Fruit fly (Drosophila melanogaster) whole organism, embryonic: ENCODE measurements around the gene RpL13.
A peak's percentile ranks its signal among the peaks of the same experiment; 100 is the strongest.

Experiments
- CG11560 ChIP-seq: fragments of 200-800 bp; sonication (Bioruptor generic); IDR thresholded peaks from 3 replicates; pipeline ENCODE4 v1.3.6; 2022; ENCODE audit warnings: missing biosample characterization, missing genetic modification characterization
- CG12104 ChIP-seq: fragments of 200-800 bp; sonication (Bioruptor generic); optimal IDR thresholded peaks from 3 replicates; lab custom pipeline; 2016; ENCODE audit warnings: missing biosample characterization, missing genetic modification characterization
- CG12299 ChIP-seq: fragments of 200-800 bp; sonication (Bioruptor generic); optimal IDR thresholded peaks from 2 replicates; lab custom pipeline; 2018; ENCODE audit warnings: missing biosample characterization, mild to moderate bottlenecking, missing genetic modification characterization
- CG13123 ChIP-seq: fragments of 200-800 bp; sonication (Bioruptor generic); optimal IDR thresholded peaks from 2 replicates; lab custom pipeline; 2016; ENCODE audit warnings: missing biosample characterization, missing genetic modification characterization
- CG15011 ChIP-seq: fragments of 200-800 bp; sonication (Bioruptor generic); optimal IDR thresholded peaks from 3 replicates; lab custom pipeline; 2018; ENCODE audit warnings: missing biosample characterization, mild to moderate bottlenecking, missing genetic modification characterization
- CG15479 ChIP-seq: fragments of 200-800 bp; sonication (Bioruptor generic); optimal IDR thresholded peaks from 3 replicates; lab custom pipeline; 2019; ENCODE audit warnings: missing biosample characterization, mild to moderate bottlenecking, missing genetic modification characterization, moderate library complexity
- CG15514 ChIP-seq: fragments of 200-800 bp; sonication (Bioruptor generic); optimal IDR thresholded peaks from 3 replicates; lab custom pipeline; 2017; ENCODE audit warnings: missing biosample characterization, missing genetic modification characterization, mild to moderate bottlenecking, moderate library complexity, missing genetic modification reagents
- CG17328 ChIP-seq: fragments of 200-800 bp; sonication (Bioruptor generic); IDR thresholded peaks from 2 replicates; pipeline ENCODE4 v1.3.6; 2022; ENCODE audit warnings: missing biosample characterization, missing genetic modification characterization
- CG17802 ChIP-seq: fragments of 200-800 bp; sonication (Bioruptor generic); optimal IDR thresholded peaks from 2 replicates; lab custom pipeline; 2018; ENCODE audit warnings: missing biosample characterization, mild to moderate bottlenecking, missing genetic modification characterization, moderate library complexity
- CG4707 ChIP-seq: fragments of 200-800 bp; sonication (Bioruptor generic); optimal IDR thresholded peaks from 2 replicates; lab custom pipeline; 2018; ENCODE audit warnings: missing biosample characterization, mild to moderate bottlenecking, missing genetic modification characterization, moderate library complexity
- CG4854 ChIP-seq: fragments of 200-800 bp; sonication (Bioruptor generic); optimal IDR thresholded peaks from 2 replicates; lab custom pipeline; 2016; ENCODE audit warnings: missing biosample characterization, missing genetic modification characterization, inconsistent platforms
- CG6272 ChIP-seq: fragments of 200-800 bp; sonication (Bioruptor generic); IDR thresholded peaks from 2 replicates; pipeline ENCODE4 v1.3.6; 2022; ENCODE audit warnings: missing biosample characterization, missing genetic modification characterization
- CG7556 ChIP-seq: fragments of 200-800 bp; sonication (Bioruptor generic); optimal IDR thresholded peaks from 2 replicates; lab custom pipeline; 2017; ENCODE audit warnings: missing biosample characterization, mild to moderate bottlenecking, missing genetic modification characterization
- CG8388 ChIP-seq: fragments of 200-800 bp; sonication (Bioruptor generic); optimal IDR thresholded peaks from 2 replicates; lab custom pipeline; 2019; ENCODE audit warnings: missing biosample characterization, mild to moderate bottlenecking, missing genetic modification characterization, moderate library complexity
- CTCF ChIP-seq: fragments of 200-800 bp; sonication (Bioruptor generic); optimal IDR thresholded peaks from 2 replicates; lab custom pipeline; 2017; ENCODE audit warnings: missing biosample characterization, mild to moderate bottlenecking, missing genetic modification characterization, moderate library complexity
- Chrac-16 ChIP-seq: fragments of 200-800 bp; sonication (Bioruptor generic); optimal IDR thresholded peaks from 3 replicates; lab custom pipeline; 2016; ENCODE audit warnings: missing biosample characterization, missing genetic modification characterization
- Dip2 ChIP-seq: fragments of 200-800 bp; sonication (Bioruptor generic); IDR thresholded peaks from 2 replicates; pipeline ENCODE4 v1.3.6; 2022; ENCODE audit warnings: missing biosample characterization, missing genetic modification characterization
- GATAe ChIP-seq: fragments of 200-800 bp; sonication (Bioruptor generic); conservative IDR thresholded peaks from 2 replicates; pipeline ENCODE4 v1.3.6; 2022; ENCODE audit warnings: missing biosample characterization, missing genetic modification characterization
- HHEX ChIP-seq: fragments of 200-800 bp; sonication (Bioruptor generic); optimal IDR thresholded peaks from 3 replicates; lab custom pipeline; 2017; ENCODE audit warnings: missing biosample characterization, mild to moderate bottlenecking, missing genetic modification characterization, missing genetic modification reagents
- Max ChIP-seq: fragments of 200-800 bp; sonication (Bioruptor generic); optimal IDR thresholded peaks from 2 replicates; lab custom pipeline; 2016; ENCODE audit warnings: missing biosample characterization, mild to moderate bottlenecking, missing genetic modification characterization
- Myb ChIP-seq: fragments of 200-800 bp; sonication (Bioruptor generic); optimal IDR thresholded peaks from 2 replicates; lab custom pipeline; 2016; ENCODE audit warnings: missing biosample characterization, missing genetic modification characterization
- Nf-YC ChIP-seq: fragments of 200-800 bp; optimal IDR thresholded peaks from 3 replicates; lab custom pipeline; 2019; ENCODE audit warnings: missing biosample characterization, mild to moderate bottlenecking, missing genetic modification characterization, moderate library complexity
- Opbp ChIP-seq: fragments of 200-800 bp; sonication (Bioruptor generic); IDR thresholded peaks from 3 replicates; pipeline ENCODE4 v1.3.6; 2022; ENCODE audit warnings: missing biosample characterization, missing genetic modification characterization; ENCODE audit not compliant: partially characterized antibody
- Side ChIP-seq: fragments of 200-800 bp; sonication (Bioruptor generic); optimal IDR thresholded peaks from 2 replicates; lab custom pipeline; 2016; ENCODE audit warnings: missing biosample characterization, missing genetic modification characterization
- Sox102F ChIP-seq: fragments of 200-800 bp; sonication (Bioruptor generic); optimal IDR thresholded peaks from 2 replicates; lab custom pipeline; 2018; ENCODE audit warnings: missing biosample characterization, mild to moderate bottlenecking, missing genetic modification characterization, moderate library complexity
- Sry-β ChIP-seq: fragments of 200-800 bp; sonication (Bioruptor generic); optimal IDR thresholded peaks from 2 replicates; lab custom pipeline; 2018; ENCODE audit warnings: missing biosample characterization, mild to moderate bottlenecking, missing genetic modification characterization, moderate library complexity
- Stat92E ChIP-seq, 3 experiments: fragments of >200 bp in 2 of 3; fragments of 200-800 bp in 1 of 3; sonication (Bioruptor generic) in 1 of 3; optimal IDR thresholded peaks; 2 replicates each; lab custom pipeline; 2017 to 2019; ENCODE audit warnings: missing biosample characterization in 3 of 3, missing genetic modification characterization in 3 of 3, mild to moderate bottlenecking in 1 of 3, moderate library complexity in 1 of 3
- Xrp1 ChIP-seq: fragments of 200-800 bp; sonication (Bioruptor generic); IDR thresholded peaks from 2 replicates; pipeline ENCODE4 v1.3.6; 2022; ENCODE audit warnings: missing biosample characterization, missing genetic modification characterization
- abd-A ChIP-seq: fragments of 200-800 bp; sonication (Bioruptor generic); optimal IDR thresholded peaks from 3 replicates; lab custom pipeline; 2019; ENCODE audit warnings: missing biosample characterization, mild to moderate bottlenecking, missing genetic modification characterization, moderate library complexity
- ap ChIP-seq: fragments of 200-800 bp; sonication (Bioruptor generic); IDR thresholded peaks from 2 replicates; pipeline ENCODE4 v1.3.6; 2022; ENCODE audit warnings: missing biosample characterization, missing genetic modification characterization
- ash1 ChIP-seq: fragments of 200-800 bp; sonication (Bioruptor generic); optimal IDR thresholded peaks from 2 replicates; lab custom pipeline; 2018; ENCODE audit warnings: missing biosample characterization, mild to moderate bottlenecking, missing genetic modification characterization
- bcd ChIP-seq: fragments of 200-800 bp; sonication (Bioruptor generic); optimal IDR thresholded peaks from 2 replicates; lab custom pipeline; 2017; ENCODE audit warnings: missing biosample characterization, mild to moderate bottlenecking, missing genetic modification characterization
- corto ChIP-seq: fragments of 200-800 bp; sonication (Bioruptor generic); optimal IDR thresholded peaks from 2 replicates; lab custom pipeline; 2016; ENCODE audit warnings: missing biosample characterization, mild to moderate bottlenecking, missing genetic modification characterization, moderate library complexity
- dpn ChIP-seq, 2 experiments: fragments of 200-800 bp; sonication (Bioruptor generic); optimal IDR thresholded peaks; 3 replicates each; lab custom pipeline; 2016; ENCODE audit warnings: missing biosample characterization in 2 of 2, missing genetic modification characterization in 2 of 2
- fd3F ChIP-seq: fragments of 200-800 bp; sonication (Bioruptor generic); optimal IDR thresholded peaks from 2 replicates; lab custom pipeline; 2018; ENCODE audit warnings: missing biosample characterization, mild to moderate bottlenecking, missing genetic modification characterization, moderate library complexity
- gce ChIP-seq: fragments of 200-800 bp; sonication (Bioruptor generic); IDR thresholded peaks from 3 replicates; pipeline ENCODE4 v1.3.6; 2022; ENCODE audit warnings: missing biosample characterization, missing genetic modification characterization
- jigr1 ChIP-seq: fragments of 200-800 bp; sonication (Bioruptor generic); IDR thresholded peaks from 3 replicates; pipeline ENCODE4 v1.3.6; 2022; ENCODE audit warnings: missing biosample characterization, missing genetic modification characterization
- pzg ChIP-seq: fragments of 200-800 bp; sonication (Bioruptor generic); optimal IDR thresholded peaks from 3 replicates; lab custom pipeline; 2018; ENCODE audit warnings: missing biosample characterization, mild to moderate bottlenecking, missing genetic modification characterization, moderate library complexity
- ranshi ChIP-seq: fragments of 200-800 bp; sonication (Bioruptor generic); IDR thresholded peaks from 2 replicates; pipeline ENCODE4 v1.3.6; 2022; ENCODE audit warnings: missing biosample characterization, missing genetic modification characterization
- repo ChIP-seq: fragments of 200-800 bp; sonication (Bioruptor generic); optimal IDR thresholded peaks from 2 replicates; lab custom pipeline; 2016; ENCODE audit warnings: missing biosample characterization, missing genetic modification characterization
- sim ChIP-seq: fragments of 200-800 bp; sonication (Bioruptor generic); IDR thresholded peaks from 2 replicates; pipeline ENCODE4 v1.3.6; 2022; ENCODE audit warnings: missing biosample characterization, missing genetic modification characterization
- tio ChIP-seq: fragments of 200-800 bp; sonication (Bioruptor generic); optimal IDR thresholded peaks from 2 replicates; lab custom pipeline; 2017; ENCODE audit warnings: missing biosample characterization, missing genetic modification characterization, inconsistent platforms
- toy ChIP-seq: fragments of 200-800 bp; sonication (Bioruptor generic); IDR thresholded peaks from 2 replicates; pipeline ENCODE4 v1.3.6; 2022; ENCODE audit warnings: missing biosample characterization, missing genetic modification characterization
- twi ChIP-seq: fragments of 200-800 bp; optimal IDR thresholded peaks from 2 replicates; lab custom pipeline; 2019; ENCODE audit warnings: missing biosample characterization, mild to moderate bottlenecking, missing genetic modification characterization, moderate library complexity
- vnd ChIP-seq: fragments of 200-800 bp; sonication (Bioruptor generic); IDR thresholded peaks from 3 replicates; pipeline ENCODE4 v1.3.6; 2022; ENCODE audit warnings: missing biosample characterization, missing genetic modification characterization; ENCODE audit not compliant: partially characterized antibody
- wek ChIP-seq: fragments of 200-800 bp; sonication (Bioruptor generic); optimal IDR thresholded peaks from 3 replicates; lab custom pipeline; 2018; ENCODE audit warnings: missing biosample characterization, mild to moderate bottlenecking, missing genetic modification characterization, moderate library complexity
- zen2 ChIP-seq: fragments of 200-800 bp; sonication (Bioruptor generic); IDR thresholded peaks from 3 replicates; pipeline ENCODE4 v1.3.6; 2022; ENCODE audit warnings: missing biosample characterization, missing genetic modification characterization; ENCODE audit not compliant: partially characterized antibody
- zfh2 ChIP-seq: fragments of 200-800 bp; sonication (Bioruptor generic); optimal IDR thresholded peaks from 2 replicates; lab custom pipeline; 2016; ENCODE audit warnings: missing biosample characterization, missing genetic modification characterization

RpL13 gene

dm6 chr2L:10009800-10010658 is 42.9 kb downstream of the RpL13 start (continued):
- peak; percentile 90 for TF ChIP-seq Myb (GFP tag; lab: Kevin White, UChicago)
- peak; percentile 31 for TF ChIP-seq pzg
- TF ChIP-seq twi (tag; lab: Kevin White, UChicago): peak; percentile 92
- TF ChIP-seq CG4707: peak; percentile 88
- TF ChIP-seq zfh2 (GFP tag; lab: Kevin White, UChicago): peak; percentile 99
- TF ChIP-seq Sox102F (GFP tag; lab: Kevin White, UChicago): peak; percentile 96
- TF ChIP-seq CG13123 (GFP tag; lab: Kevin White, UChicago): peak; percentile 93
- TF ChIP-seq ap: peak; percentile 95
- peak; percentile 96 for TF ChIP-seq fd3F
- TF ChIP-seq Opbp: no peak
- TF ChIP-seq CG17802 (tag; lab: Kevin White, UChicago): peak; percentile 87
- TF ChIP-seq bcd: peak; percentile 96
- TF ChIP-seq zen2 (GFP tag; lab: Robert Waterston, UW): 0 out of 3 replicates have a peak, but pooled peaks have one; percentile 49
- TF ChIP-seq CG15514 (GFP tag; lab: Kevin White, UChicago): peak; percentile 84
- TF ChIP-seq CG8388 (GFP tag; lab: Kevin White, UChicago): peak; percentile 90
- TF ChIP-seq Max (GFP tag; lab: Kevin White, UChicago): peak; percentile 90
- no peak for TF ChIP-seq abd-A (tag; lab: Kevin White, UChicago)
- peak; percentile 95 for TF ChIP-seq HHEX (GFP tag; lab: Kevin White, UChicago)
- peak; percentile 96 for TF ChIP-seq CG17328 (GFP tag; lab: Robert Waterston, UW)
- TF ChIP-seq sim (GFP tag; lab: Robert Waterston, UW): peak; percentile 90
- peak; percentile 89 for TF ChIP-seq CG11560 (tag; lab: Robert Waterston, UW)
- TF ChIP-seq Sry-β (GFP tag; lab: Kevin White, UChicago): peak; percentile 44
- TF ChIP-seq CG12104 (GFP tag; lab: Kevin White, UChicago): peak; percentile 94
- peak; percentile 98 for TF ChIP-seq Xrp1 (GFP tag; lab: Robert Waterston, UW)
- TF ChIP-seq Nf-YC (tag; lab: Kevin White, UChicago): peak; percentile 84
- peak; percentile 98 for TF ChIP-seq Chrac-16 (GFP tag; lab: Kevin White, UChicago)
- peak; percentile 86 for TF ChIP-seq GATAe (GFP tag; lab: Robert Waterston, UW)
- peak; percentile 98 for TF ChIP-seq Side (GFP tag; lab: Kevin White, UChicago)
- TF ChIP-seq repo (GFP tag; lab: Kevin White, UChicago): peak; percentile 97
- TF ChIP-seq toy (GFP tag; lab: Robert Waterston, UW): peak; percentile 95
- peak; percentile 89 for TF ChIP-seq wek (GFP tag; lab: Kevin White, UChicago)
- TF ChIP-seq CG4854 (GFP tag; lab: Kevin White, UChicago): peak; percentile 95
- peak; percentile 94 for TF ChIP-seq CG6272 (GFP tag; lab: Robert Waterston, UW)
- peak; percentile 92 for TF ChIP-seq CG15011 (GFP tag; lab: Kevin White, UChicago)
- TF ChIP-seq ranshi (GFP tag; lab: Robert Waterston, UW): peak; percentile 98
- peak; percentile 95 for TF ChIP-seq corto (GFP tag; lab: Kevin White, UChicago)
- TF ChIP-seq CTCF: peak; percentile 49
- peak; percentile 98 to 99 for TF ChIP-seq dpn (GFP tag; optimal IDR thresholded peaks at IDR 0.05; lab: Kevin White, UChicago)
- peak; percentile 92 for TF ChIP-seq tio (GFP tag; lab: Kevin White, UChicago)
- TF ChIP-seq CG15479: no peak
- TF ChIP-seq Stat92E (GFP tag; optimal IDR thresholded peaks at IDR 0.05; lab: Kevin White, UChicago): peak in 1 of 3 experiments; percentile 83
- peak; percentile 95 for TF ChIP-seq gce
- peak; percentile 94 for TF ChIP-seq CG12299 (tag; lab: Kevin White, UChicago)
- peak; percentile 94 for TF ChIP-seq ash1 (GFP tag; lab: Kevin White, UChicago)
- TF ChIP-seq Dip2 (GFP tag; lab: Robert Waterston, UW): no peak; the same call in 1 of the 2 replicates
- TF ChIP-seq CG7556: peak; percentile 94
- no peak for TF ChIP-seq vnd (GFP tag; lab: Robert Waterston, UW)
- peak; percentile 89 for TF ChIP-seq jigr1 (GFP tag; lab: Robert Waterston, UW)
